Worm (Caenorhabditis elegans) whole organism, early embryonic: ENCODE measurements around the gene F14H12.6.
"Not testable (repeated sequence)": the region's sequence is repeated elsewhere in the genome, so short reads cannot be mapped to it uniquely, and the experiment has no call there.

ENCODE experiments used
- B0310.2 ChIP-seq: sonication (generic microtip); optimal IDR thresholded peaks from 2 replicates; lab custom pipeline; 2016; ENCODE audit warnings: mild to moderate bottlenecking, missing genetic modification characterization, missing compliant biosample characterization
- F13C5.2 ChIP-seq: sonication (generic microtip); optimal IDR thresholded peaks from 2 replicates; lab custom pipeline; 2017; ENCODE audit warnings: mild to moderate bottlenecking, missing genetic modification characterization, inconsistent platforms, missing compliant biosample characterization
- aly-1 ChIP-seq: sonication (generic microtip); optimal IDR thresholded peaks from 2 replicates; lab custom pipeline; 2016; ENCODE audit warnings: missing genetic modification characterization, missing compliant biosample characterization
- ama-1 ChIP-seq: fragments of 150-350 bp; optimal IDR thresholded peaks from 2 replicates; lab custom pipeline; 2014
- ceh-13 ChIP-seq: fragments of 200-800 bp; sonication (Bioruptor generic); optimal IDR thresholded peaks from 2 replicates; lab custom pipeline; 2018; ENCODE audit warnings: mild to moderate bottlenecking, missing genetic modification characterization, missing compliant biosample characterization
- ceh-36 ChIP-seq: sonication (generic microtip); optimal IDR thresholded peaks from 2 replicates; lab custom pipeline; 2016; ENCODE audit warnings: missing genetic modification characterization, inconsistent platforms, missing compliant biosample characterization
- ets-7 ChIP-seq: sonication (generic microtip); optimal IDR thresholded peaks from 2 replicates; lab custom pipeline; 2016; ENCODE audit warnings: missing genotype, missing genetic modification characterization, missing compliant biosample characterization
- flt-1 ChIP-seq: fragments of 200-800 bp; sonication (Bioruptor generic); IDR thresholded peaks from 2 replicates; pipeline ENCODE4 v1.3.6; 2022; ENCODE audit warnings: missing genetic modification characterization, missing compliant biosample characterization
- hmbx-1 ChIP-seq: sonication (generic microtip); optimal IDR thresholded peaks from 2 replicates; lab custom pipeline; 2016; ENCODE audit warnings: mild to moderate bottlenecking, missing genetic modification characterization, missing compliant biosample characterization
- hmg-4 ChIP-seq: fragments of 200-800 bp; sonication (Bioruptor generic); optimal IDR thresholded peaks from 2 replicates; lab custom pipeline; 2018; ENCODE audit warnings: mild to moderate bottlenecking, missing genetic modification characterization, missing compliant biosample characterization
- hnd-1 ChIP-seq: sonication (generic microtip); optimal IDR thresholded peaks from 2 replicates; lab custom pipeline; 2016; ENCODE audit warnings: missing genetic modification characterization, missing compliant biosample characterization
- pes-1 ChIP-seq: fragments of 200-800 bp; sonication (Bioruptor generic); IDR thresholded peaks from 2 replicates; pipeline ENCODE4 v1.3.6; 2022; ENCODE audit warnings: missing genetic modification reagents, missing genetic modification characterization, missing compliant biosample characterization
- scrt-1 ChIP-seq: fragments of 200-800 bp; sonication (Bioruptor generic); IDR thresholded peaks from 2 replicates; pipeline ENCODE4 v1.3.6; 2022; ENCODE audit warnings: missing genetic modification characterization, missing compliant biosample characterization
- sea-1 ChIP-seq: fragments of 200-800 bp; sonication (Bioruptor generic); conservative IDR thresholded peaks from 2 replicates; pipeline ENCODE4 v1.3.6; 2022; ENCODE audit warnings: missing genetic modification characterization, missing compliant biosample characterization
- tbx-11 ChIP-seq: fragments of 200-800 bp; sonication (Bioruptor generic); IDR thresholded peaks from 2 replicates; pipeline ENCODE4 v1.3.6; 2022; ENCODE audit warnings: missing genetic modification characterization, missing compliant biosample characterization
- tbx-37 ChIP-seq: fragments of 200-800 bp; sonication (Bioruptor generic); conservative IDR thresholded peaks from 2 replicates; pipeline ENCODE4 v1.3.6; 2022; ENCODE audit warnings: missing genetic modification reagents, missing genetic modification characterization, missing compliant biosample characterization
- tra-4 ChIP-seq: sonication (generic microtip); optimal IDR thresholded peaks from 2 replicates; lab custom pipeline; 2017; ENCODE audit warnings: missing genetic modification characterization, missing compliant biosample characterization

Gene F14H12.6

DNA sequence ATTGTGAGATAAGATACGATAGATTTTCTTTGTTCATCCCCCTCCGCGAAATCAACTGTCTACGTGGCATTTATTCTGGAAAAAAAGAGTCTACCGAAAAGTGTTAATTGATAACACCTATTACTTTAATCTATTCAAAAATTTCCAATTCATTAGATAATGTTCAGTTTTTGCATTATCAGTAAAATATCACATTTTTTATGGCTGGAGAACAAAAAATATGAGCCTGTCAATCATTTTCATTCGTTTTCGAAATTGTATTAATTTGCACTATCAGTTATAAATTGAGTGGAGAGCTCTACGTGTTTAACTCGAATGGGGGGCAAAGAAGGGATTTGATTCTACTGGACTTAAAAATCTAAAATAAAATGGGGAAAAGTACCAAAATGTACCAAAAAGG, 1.7 kb upstream of the F14H12.6 start:
- no peak for TF ChIP-seq tra-4 (tag; lab: Kevin White, UChicago)
- no peak for TF ChIP-seq B0310.2
- no peak for TF ChIP-seq tbx-11
- TF ChIP-seq pes-1 (GFP tag; lab: Robert Waterston, UW) = no peak
- no peak for TF ChIP-seq ceh-36
- no peak for TF ChIP-seq F13C5.2
- TF ChIP-seq ets-7 = no peak
- no peak for TF ChIP-seq tbx-37
- TF ChIP-seq ama-1 (lab: Kevin White, UChicago) = no peak

DNA sequence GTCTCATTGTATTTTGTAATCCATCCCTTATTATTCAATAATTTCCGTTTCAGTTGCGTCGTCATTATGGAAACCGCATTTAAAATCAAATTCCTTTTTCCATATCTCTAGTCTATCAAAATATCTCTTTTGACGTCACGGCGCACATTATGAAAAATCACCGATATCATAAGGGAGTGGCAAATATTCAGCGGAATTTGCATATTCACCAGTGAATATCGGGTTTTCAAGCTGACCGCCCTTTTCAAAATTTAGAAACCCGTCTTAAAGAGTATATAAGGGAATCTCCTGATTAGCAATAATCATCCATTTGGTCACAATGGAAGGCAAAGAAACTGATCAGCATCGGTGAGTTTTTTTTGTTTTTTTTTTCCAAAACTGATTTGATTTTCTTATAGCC, 4.0 kb downstream of the F14H12.6 start, which contains the start of gene col-165:
Gene col-165 (plus strand): TSS at position 301 of the 400 bp plus-strand sequence.
- TF ChIP-seq scrt-1 (GFP tag; lab: Robert Waterston, UW) = no peak

DNA sequence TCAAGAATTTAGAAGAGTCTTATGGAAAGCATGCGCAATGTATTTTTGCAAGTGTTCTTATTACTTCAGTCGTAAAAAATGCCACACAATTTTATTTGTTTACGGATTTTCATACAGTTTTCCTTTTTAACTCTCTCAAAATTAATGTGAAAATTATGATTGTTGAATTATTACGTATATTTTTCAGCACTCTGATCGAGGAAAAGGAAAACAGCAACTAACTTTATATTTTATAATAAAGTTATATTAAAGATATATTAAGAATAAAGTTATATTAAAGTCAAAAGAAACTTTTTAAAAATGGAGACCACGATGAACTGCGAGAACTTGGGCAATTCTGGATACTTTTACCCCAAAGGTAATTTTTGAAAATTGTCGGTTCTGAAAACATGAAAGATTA, 7.2 kb downstream of the F14H12.6 start, which contains the start of gene F14H12.2:
Gene F14H12.2 (plus strand): TSS at position 301 of the 400 bp plus-strand sequence.
- TF ChIP-seq flt-1 (no peak), scrt-1 (GFP tag; lab: Robert Waterston, UW) (no peak), hmg-4 (no peak), ceh-36 (no peak), hnd-1 (tag; lab: Kevin White, UChicago) (no peak), tbx-11 (no peak), B0310.2 (no peak), tra-4 (tag; lab: Kevin White, UChicago) (no peak), F13C5.2 (no peak), aly-1 (tag; lab: Kevin White, UChicago) (no peak), hmbx-1 (tag; lab: Kevin White, UChicago) (no peak), ama-1 (lab: Kevin White, UChicago) (no peak), tbx-37 (no peak), ceh-13 (GFP tag; lab: Kevin White, UChicago) (no peak), pes-1 (GFP tag; lab: Robert Waterston, UW) (no peak)

DNA sequence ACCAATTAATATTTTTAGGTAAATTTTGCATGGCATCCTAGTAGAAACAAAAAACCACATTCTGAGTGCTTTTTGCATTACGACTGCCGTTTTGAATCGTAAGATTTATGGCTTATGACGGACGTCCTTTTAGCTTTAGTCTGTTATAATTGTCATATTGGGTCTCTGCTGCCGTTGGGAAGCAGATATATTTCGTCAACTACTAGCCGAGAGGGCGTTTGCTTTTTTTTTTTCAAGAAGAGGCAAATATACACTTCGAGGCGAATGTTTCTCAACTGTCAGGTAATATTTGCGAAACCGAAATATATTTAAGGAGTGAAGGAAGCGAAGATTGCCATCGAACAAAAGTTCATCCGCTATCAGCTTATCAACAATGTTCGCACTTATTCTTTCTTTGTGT, 13.5 kb downstream of the F14H12.6 start, which contains the start of gene F14H12.3:
Gene F14H12.3 (plus strand): TSS at position 301 of the 400 bp plus-strand sequence.
- TF ChIP-seq scrt-1 (GFP tag; lab: Robert Waterston, UW) (0 out of 2 replicates have a peak, but pooled peaks have one; percentile 40), B0310.2 (no peak)

DNA sequence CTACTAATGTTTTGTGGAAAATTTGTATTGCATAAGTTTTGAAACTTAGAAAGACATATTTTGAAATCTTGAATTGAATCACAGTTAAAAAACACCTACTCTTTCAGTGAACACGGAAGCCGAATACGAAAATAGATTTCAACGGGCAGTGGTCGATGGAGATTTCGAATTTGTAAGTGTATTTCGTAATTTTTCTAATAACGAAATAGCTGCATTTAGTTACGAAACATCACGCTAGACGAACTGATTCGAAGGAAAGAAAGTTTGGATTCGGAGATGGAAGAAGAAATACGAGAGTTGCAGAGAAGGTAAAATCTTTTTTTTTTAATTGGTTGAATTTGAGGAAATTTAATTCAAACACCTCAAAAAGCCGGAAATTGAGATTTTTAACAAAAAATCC, 14.6 kb downstream of the F14H12.6 start:
- TF ChIP-seq B0310.2 (no peak), hmg-4 (no peak), hmbx-1 (tag; lab: Kevin White, UChicago) (no peak), F13C5.2 (no peak), tra-4 (tag; lab: Kevin White, UChicago) (no peak)

DNA sequence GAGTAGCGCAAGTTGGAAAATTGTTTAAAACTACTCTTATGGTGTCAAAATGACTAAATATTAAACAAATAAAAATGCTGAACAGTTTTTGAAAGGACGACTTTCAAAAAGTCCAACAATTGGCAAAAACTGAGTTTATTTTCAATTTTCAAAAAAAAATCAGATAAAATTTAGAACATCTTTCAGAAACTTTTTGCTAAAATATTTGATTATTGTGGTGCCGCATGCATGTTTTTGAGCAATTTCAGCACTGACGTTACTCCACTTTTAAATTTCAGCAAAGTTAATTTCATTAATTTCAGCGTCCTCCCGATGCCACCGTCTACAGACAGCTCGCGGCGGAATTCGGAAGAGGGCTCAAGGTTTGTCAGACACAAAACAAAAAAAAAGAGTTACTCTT, 18.0 kb downstream of the F14H12.6 start, which contains the start of gene cst-1:
Gene cst-1 (plus strand): TSS at position 301 of the 400 bp plus-strand sequence.
- TF ChIP-seq ama-1 (lab: Kevin White, UChicago); hmg-4; F13C5.2: not testable (repeated sequence)

DNA sequence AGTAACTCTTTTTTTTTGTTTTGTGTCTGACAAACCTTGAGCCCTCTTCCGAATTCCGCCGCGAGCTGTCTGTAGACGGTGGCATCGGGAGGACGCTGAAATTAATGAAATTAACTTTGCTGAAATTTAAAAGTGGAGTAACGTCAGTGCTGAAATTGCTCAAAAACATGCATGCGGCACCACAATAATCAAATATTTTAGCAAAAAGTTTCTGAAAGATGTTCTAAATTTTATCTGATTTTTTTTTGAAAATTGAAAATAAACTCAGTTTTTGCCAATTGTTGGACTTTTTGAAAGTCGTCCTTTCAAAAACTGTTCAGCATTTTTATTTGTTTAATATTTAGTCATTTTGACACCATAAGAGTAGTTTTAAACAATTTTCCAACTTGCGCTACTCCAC, 21.4 kb downstream of the F14H12.6 start, which contains the start of gene cst-2:
Gene cst-2 (minus strand): TSS at position 101 of the 400 bp plus-strand sequence.
- TF ChIP-seq aly-1 (tag; lab: Kevin White, UChicago); hmbx-1 (tag; lab: Kevin White, UChicago); sea-1: not testable (repeated sequence)

DNA sequence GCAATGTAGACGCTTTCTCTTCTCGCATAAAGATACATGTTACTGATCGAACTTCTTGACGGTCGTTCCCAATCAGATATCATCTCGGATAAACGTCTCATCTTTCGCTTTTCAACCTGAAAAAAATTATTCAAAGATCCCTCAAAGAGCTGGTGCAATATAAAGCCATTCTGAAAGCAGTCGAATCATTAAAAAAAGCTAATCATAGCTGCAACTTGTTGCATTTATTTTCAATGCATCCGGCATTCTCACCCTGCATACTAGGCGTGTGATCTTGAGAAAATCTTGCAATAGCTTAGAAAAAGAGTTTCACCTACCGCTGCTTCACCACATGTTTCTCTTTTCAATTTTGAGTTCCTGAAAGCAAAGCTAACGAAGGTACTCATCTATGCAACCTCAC, 25.1 kb downstream of the F14H12.6 start, which contains the start of gene C24A8.6:
Gene C24A8.6 (minus strand): TSS at position 101 of the 400 bp plus-strand sequence.
- TF ChIP-seq ets-7; aly-1 (tag; lab: Kevin White, UChicago); ceh-13 (GFP tag; lab: Kevin White, UChicago): not testable (repeated sequence)

DNA sequence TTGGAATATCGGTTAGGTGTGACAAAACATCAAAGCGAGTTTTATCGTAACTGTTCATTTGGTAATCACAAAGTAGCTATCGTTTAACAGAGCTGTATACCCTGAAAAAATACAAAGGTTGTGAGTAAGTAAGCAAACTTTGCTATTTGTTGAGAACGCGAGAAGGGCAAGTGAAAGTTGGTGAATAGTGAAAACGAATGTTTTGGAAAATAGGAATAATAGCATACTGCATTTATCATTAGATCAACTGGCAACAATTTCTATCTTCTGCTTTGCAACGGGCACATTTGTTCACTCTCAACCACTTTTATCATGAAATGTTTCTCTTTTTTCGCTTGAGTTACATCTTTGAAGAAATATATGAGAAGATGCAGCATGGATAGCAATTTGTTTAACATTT, 28.6 kb downstream of the F14H12.6 start, which contains the start of gene C24A8.5:
Gene C24A8.5 (minus strand): TSS at position 101 of the 400 bp plus-strand sequence.
- TF ChIP-seq sea-1 (no peak), ama-1 (lab: Kevin White, UChicago) (no peak), B0310.2 (no peak), pes-1 (GFP tag; lab: Robert Waterston, UW) (no peak), scrt-1 (GFP tag; lab: Robert Waterston, UW) (no peak), F13C5.2 (no peak), ets-7 (no peak), ceh-13 (GFP tag; lab: Kevin White, UChicago) (no peak), tbx-11 (no peak), aly-1 (tag; lab: Kevin White, UChicago) (no peak), hmbx-1 (tag; lab: Kevin White, UChicago) (no peak), flt-1 (no peak), tbx-37 (no peak), tra-4 (tag; lab: Kevin White, UChicago) (no peak), ceh-36 (no peak), hnd-1 (tag; lab: Kevin White, UChicago) (no peak), hmg-4 (no peak)
